Fruit fly (Drosophila melanogaster): ENCODE measurements around the gene dally.

DNA sequence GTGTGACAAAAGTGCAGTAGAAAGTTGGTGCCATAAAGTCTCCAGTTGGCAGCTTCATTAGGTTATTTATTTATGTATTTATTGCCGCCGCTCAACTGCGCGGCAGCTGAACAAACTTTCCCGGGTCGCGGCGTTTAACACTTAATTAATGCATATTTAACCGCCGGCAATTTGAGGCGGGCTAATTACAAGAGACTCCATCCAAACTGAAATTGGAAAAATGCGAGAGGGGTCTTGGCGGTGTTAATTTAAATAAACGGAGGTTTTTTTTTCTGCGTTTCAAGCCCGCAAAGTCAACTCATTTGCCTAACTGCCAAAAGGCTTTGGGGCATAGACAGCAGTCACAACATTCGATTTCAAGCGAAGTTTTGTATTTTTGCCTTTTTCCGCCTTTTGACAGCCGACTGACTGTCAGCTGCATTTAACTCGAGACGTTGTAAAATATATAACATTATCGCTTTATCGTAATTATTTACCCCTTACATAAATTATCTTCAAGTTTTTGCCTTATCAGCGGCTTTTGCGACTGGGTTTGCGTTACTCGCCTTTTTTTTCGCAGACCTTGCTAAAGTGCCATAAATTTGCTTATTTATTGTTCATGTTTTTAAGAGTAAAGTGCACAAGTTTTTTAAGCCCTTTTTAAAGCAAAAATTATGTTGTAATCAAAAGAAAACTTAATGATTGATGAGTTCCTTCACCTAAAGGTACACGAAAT lies 30.5 kb downstream of the dally start:
- no peak for TF ChIP-seq Hr78 (GFP tag; optimal IDR thresholded peaks at IDR 0.05)
- no peak for TF ChIP-seq N (GFP tag; optimal IDR thresholded peaks at IDR 0.05)
- no peak for TF ChIP-seq usp (GFP tag; optimal IDR thresholded peaks at IDR 0.05)
- no peak for TF ChIP-seq dl (GFP tag; optimal IDR thresholded peaks at IDR 0.05; ENCODE audit: insufficient read depth in 1 of 2, partially characterized antibody in 2 of 2)
- no peak for TF ChIP-seq GATAd (GFP tag; optimal IDR thresholded peaks at IDR 0.05)
